Worm (Caenorhabditis elegans) whole organism, mixed stage, embryonic: ENCODE data around the gene ZK353.9.

ENCODE experiments used
- bed-3 ChIP-seq: fragments of 200-800 bp; sonication (Bioruptor generic); optimal IDR thresholded peaks from 3 replicates; lab custom pipeline; 2018; ENCODE audit warnings: mild to moderate bottlenecking, missing genetic modification characterization, moderate library complexity, missing compliant biosample characterization
- ceh-39 ChIP-seq: fragments of 150-350 bp; optimal IDR thresholded peaks from 2 replicates; lab custom pipeline; 2014; ENCODE audit warnings: missing biosample characterization, missing genetic modification characterization
- ceh-43 ChIP-seq: fragments of 200-800 bp; sonication (Bioruptor generic); optimal IDR thresholded peaks from 2 replicates; lab custom pipeline; 2018; ENCODE audit warnings: mild to moderate bottlenecking, missing genetic modification characterization, moderate library complexity, missing compliant biosample characterization
- ceh-83 ChIP-seq: fragments of 200-800 bp; sonication (Bioruptor generic); optimal IDR thresholded peaks from 2 replicates; lab custom pipeline; 2018; ENCODE audit warnings: mild to moderate bottlenecking, missing genetic modification characterization, missing compliant biosample characterization
- cnd-1 ChIP-seq: fragments of 200-800 bp; sonication (Bioruptor generic); optimal IDR thresholded peaks from 2 replicates; lab custom pipeline; 2018; ENCODE audit warnings: mild to moderate bottlenecking, missing genetic modification characterization, missing compliant biosample characterization
- elt-1 ChIP-seq: sonication (generic microtip); optimal IDR thresholded peaks from 2 replicates; lab custom pipeline; 2017; ENCODE audit warnings: missing genetic modification characterization, mild to moderate bottlenecking, missing compliant biosample characterization, antibody characterized with exemption, moderate library complexity, borderline replicate concordance; ENCODE audit not compliant: insufficient read depth
- elt-3 ChIP-seq: fragments of 150-350 bp; optimal IDR thresholded peaks from 2 replicates; lab custom pipeline; 2014; ENCODE audit warnings: missing biosample characterization, missing genetic modification characterization
- flh-1 ChIP-seq: fragments of 200-800 bp; sonication (Bioruptor generic); optimal IDR thresholded peaks from 2 replicates; lab custom pipeline; 2018; ENCODE audit warnings: mild to moderate bottlenecking, missing genetic modification characterization, moderate library complexity, missing compliant biosample characterization
- ham-2 ChIP-seq: fragments of 200-800 bp; sonication (Bioruptor generic); optimal IDR thresholded peaks from 2 replicates; lab custom pipeline; 2018; ENCODE audit warnings: mild to moderate bottlenecking, missing genetic modification characterization, missing compliant biosample characterization
- hlh-1 ChIP-seq: fragments of 150-350 bp; optimal IDR thresholded peaks from 2 replicates; lab custom pipeline; 2014; ENCODE audit warnings: missing biosample characterization, missing genetic modification reagents, missing genetic modification characterization
- lin-13 ChIP-seq: fragments of 150-350 bp; optimal IDR thresholded peaks from 2 replicates; lab custom pipeline; 2014; ENCODE audit warnings: missing biosample characterization, missing genetic modification characterization
- lin-32 ChIP-seq: fragments of 200-800 bp; sonication (Bioruptor generic); optimal IDR thresholded peaks from 2 replicates; lab custom pipeline; 2018; ENCODE audit warnings: mild to moderate bottlenecking, missing genetic modification characterization, missing compliant biosample characterization
- lsy-2 ChIP-seq: fragments of 150-350 bp; optimal IDR thresholded peaks from 2 replicates; lab custom pipeline; 2014; ENCODE audit warnings: missing biosample characterization, missing genetic modification characterization
- mab-5 ChIP-seq: fragments of 150-350 bp; optimal IDR thresholded peaks from 2 replicates; lab custom pipeline; 2014; ENCODE audit warnings: missing biosample characterization, missing genetic modification characterization
- mls-2 ChIP-seq: sonication (generic microtip); optimal IDR thresholded peaks from 2 replicates; lab custom pipeline; 2016; ENCODE audit warnings: mild to moderate bottlenecking, missing genetic modification characterization, moderate library complexity, missing compliant biosample characterization
- nhr-12 ChIP-seq: fragments of 150-350 bp; optimal IDR thresholded peaks from 2 replicates; lab custom pipeline; 2014; ENCODE audit warnings: missing biosample characterization, missing genetic modification characterization
- nhr-2 ChIP-seq: fragments of 150-350 bp; optimal IDR thresholded peaks from 2 replicates; lab custom pipeline; 2014; ENCODE audit warnings: missing biosample characterization, missing genetic modification characterization
- nhr-237 ChIP-seq: fragments of 150-350 bp; optimal IDR thresholded peaks from 2 replicates; lab custom pipeline; 2014; ENCODE audit warnings: missing biosample characterization, missing genetic modification characterization
- nhr-76 ChIP-seq: sonication (generic microtip); optimal IDR thresholded peaks from 2 replicates; lab custom pipeline; 2017; ENCODE audit warnings: missing biosample characterization, missing genetic modification characterization
- pha-4 ChIP-seq: fragments of 150-350 bp; optimal IDR thresholded peaks from 2 replicates; lab custom pipeline; 2018; ENCODE audit warnings: missing biosample characterization, missing genetic modification reagents, missing genetic modification characterization
- sem-2 ChIP-seq: fragments of 200-800 bp; sonication (Bioruptor generic); optimal IDR thresholded peaks from 2 replicates; lab custom pipeline; 2018; ENCODE audit warnings: mild to moderate bottlenecking, missing genetic modification characterization, missing compliant biosample characterization
- snpc-4 ChIP-seq: fragments of 150-350 bp; optimal IDR thresholded peaks from 2 replicates; lab custom pipeline; 2014; ENCODE audit warnings: missing biosample characterization, missing genetic modification characterization
- tbx-8 ChIP-seq: fragments of 200-800 bp; sonication (Bioruptor generic); optimal IDR thresholded peaks from 2 replicates; lab custom pipeline; 2018; ENCODE audit warnings: mild to moderate bottlenecking, missing genetic modification characterization, moderate library complexity, missing compliant biosample characterization
- unc-120 ChIP-seq: sonication (generic microtip); optimal IDR thresholded peaks from 2 replicates; lab custom pipeline; 2017; ENCODE audit warnings: missing genetic modification characterization, missing compliant biosample characterization; ENCODE audit not compliant: poor library complexity, severe bottlenecking
- zip-8 ChIP-seq: fragments of 150-350 bp; optimal IDR thresholded peaks from 2 replicates; lab custom pipeline; 2014; ENCODE audit warnings: missing biosample characterization, missing genetic modification characterization
- ztf-11 ChIP-seq: fragments of 150-350 bp; optimal IDR thresholded peaks from 2 replicates; lab custom pipeline; 2014; ENCODE audit warnings: missing biosample characterization, missing genetic modification characterization

The ZK353.9 gene

DNA sequence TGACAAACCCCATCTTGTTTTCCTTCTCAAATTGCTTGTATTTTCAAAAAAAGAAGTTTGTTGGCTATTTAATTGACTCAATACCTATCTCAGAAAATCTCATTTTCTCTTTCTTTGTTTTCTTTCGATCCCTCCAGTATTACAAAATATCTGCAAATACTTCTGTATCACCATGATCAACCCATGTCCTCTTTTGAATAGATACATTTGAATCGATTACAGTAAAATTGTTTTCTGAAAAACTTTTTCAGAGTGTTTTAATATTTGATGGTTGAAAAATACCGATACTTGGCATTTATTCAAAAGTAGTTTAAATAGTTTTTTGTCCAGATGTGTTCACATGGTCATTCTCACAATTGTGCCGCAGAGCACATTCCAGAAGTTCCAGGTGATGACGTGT lies at the start of gene ZK353.9:
ZK353.9 (plus strand) TSS at position 331 of the 400 bp plus-strand sequence.
- no peak for TF ChIP-seq hlh-1 (tag; lab: Kevin White, UChicago)
- no peak for TF ChIP-seq nhr-237 (tag; lab: Kevin White, UChicago)
- no peak for TF ChIP-seq ham-2 (GFP tag; lab: Kevin White, UChicago)
- TF ChIP-seq mab-5 = no peak
- no peak for TF ChIP-seq ztf-11 (tag; lab: Kevin White, UChicago)
- no peak for TF ChIP-seq lin-32 (GFP tag; lab: Kevin White, UChicago)
- no peak for TF ChIP-seq elt-3 (tag; lab: Kevin White, UChicago)
- TF ChIP-seq lin-13 (tag; lab: Kevin White, UChicago) = no peak
- TF ChIP-seq nhr-2 (tag; lab: Kevin White, UChicago) = no peak
- no peak for TF ChIP-seq bed-3 (GFP tag; lab: Kevin White, UChicago)
- no peak for TF ChIP-seq ceh-39 (tag; lab: Kevin White, UChicago)
- no peak for TF ChIP-seq nhr-12 (tag; lab: Kevin White, UChicago)
- TF ChIP-seq ceh-43 (GFP tag; lab: Kevin White, UChicago) = no peak
- no peak for TF ChIP-seq zip-8 (tag; lab: Kevin White, UChicago)
- TF ChIP-seq mls-2 (tag; lab: Kevin White, UChicago) = no peak
- no peak for TF ChIP-seq tbx-8 (GFP tag; lab: Kevin White, UChicago)

DNA sequence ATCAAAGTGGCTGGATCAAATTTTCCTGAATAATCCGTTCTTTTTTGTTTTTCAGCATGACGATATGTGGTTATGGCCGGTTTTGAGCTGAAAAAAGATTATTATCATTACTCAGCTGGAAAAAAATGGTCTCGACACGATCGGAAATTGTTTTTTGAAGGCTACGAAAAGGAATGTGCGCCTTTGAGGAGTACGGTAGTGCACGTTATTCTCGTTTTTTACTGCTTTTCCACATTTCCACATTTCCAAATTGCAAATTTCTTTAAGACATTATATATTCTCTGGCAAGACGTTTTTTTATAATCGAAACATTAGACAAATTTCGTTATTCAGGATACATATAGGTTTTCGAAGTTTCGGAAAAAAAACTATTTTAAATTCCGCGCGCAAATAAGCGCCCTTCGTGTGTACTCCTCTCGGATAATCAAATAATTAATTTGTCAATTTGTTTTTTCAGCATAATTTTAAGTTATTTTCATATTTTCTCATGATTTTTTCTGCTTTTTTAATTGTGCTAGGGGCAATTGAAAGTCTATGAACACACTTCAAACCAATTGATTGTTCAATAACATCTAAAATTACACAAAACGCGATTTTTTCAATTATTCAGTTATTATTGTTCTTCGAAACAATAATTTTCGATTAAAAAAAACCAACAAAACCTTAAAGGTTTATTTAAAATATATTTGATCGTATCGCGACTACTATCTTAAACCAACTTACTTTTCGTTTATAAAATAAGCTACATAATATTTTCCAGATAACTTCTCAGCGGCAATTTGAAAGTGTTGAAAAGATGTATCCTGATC lies 45.8 kb upstream of the ZK353.9 start, which contains the start of gene R05D3.3:
R05D3.3 (plus strand) TSS at position 759 of the 809 bp plus-strand sequence.
- TF ChIP-seq sem-2 (GFP tag; lab: Kevin White, UChicago) = no peak
- TF ChIP-seq mab-5 = no peak
- no peak for TF ChIP-seq ceh-83 (GFP tag; lab: Kevin White, UChicago)
- no peak for TF ChIP-seq lin-13 (tag; lab: Kevin White, UChicago)
- no peak for TF ChIP-seq nhr-2 (tag; lab: Kevin White, UChicago)
- TF ChIP-seq ceh-43 (GFP tag; lab: Kevin White, UChicago) = no peak
- no peak for TF ChIP-seq ztf-11 (tag; lab: Kevin White, UChicago)
- TF ChIP-seq cnd-1 = no peak
- no peak for TF ChIP-seq lsy-2
- TF ChIP-seq ham-2 (GFP tag; lab: Kevin White, UChicago) = no peak
- no peak for TF ChIP-seq tbx-8 (GFP tag; lab: Kevin White, UChicago)

- TF ChIP-seq sem-2 (GFP tag; lab: Kevin White, UChicago) = no peak
- TF ChIP-seq ceh-39 (tag; lab: Kevin White, UChicago) = no peak
- TF ChIP-seq ham-2 (GFP tag; lab: Kevin White, UChicago) = no peak
- no peak for TF ChIP-seq ceh-43 (GFP tag; lab: Kevin White, UChicago)
- TF ChIP-seq elt-1 (tag; lab: Kevin White, UChicago) = no peak
Observed at ce11 chrIII:8368619-8369018, 40.7 kb upstream of the ZK353.9 start, which contains the start of gene R05D3.9. Gene R05D3.9 (minus strand): TSS chrIII:8368719.

DNA sequence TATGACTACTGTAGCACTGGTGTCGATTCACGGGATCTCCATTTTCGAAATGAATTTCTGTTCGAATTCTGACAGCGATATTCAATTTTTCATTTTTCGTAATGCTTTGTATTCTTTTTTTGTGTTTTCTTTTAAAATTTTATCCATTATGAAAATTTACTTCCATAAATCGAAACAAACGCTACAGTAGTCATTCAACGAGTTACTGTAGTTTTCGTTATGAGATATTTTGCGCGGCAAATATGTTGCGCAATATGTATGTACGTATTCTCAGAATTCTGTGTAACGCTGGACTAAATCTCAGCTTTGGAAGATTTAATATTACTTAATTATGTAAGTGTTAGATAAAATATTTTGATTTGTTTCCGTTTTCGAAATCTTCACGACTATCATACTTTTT lies 40.1 kb upstream of the ZK353.9 start:
- TF ChIP-seq ceh-39 (tag; lab: Kevin White, UChicago) (no peak), nhr-12 (tag; lab: Kevin White, UChicago) (no peak), zip-8 (tag; lab: Kevin White, UChicago) (peak; percentile 92), nhr-237 (tag; lab: Kevin White, UChicago) (no peak)

ce11 chrIII:8370188-8370587 lies 39.1 kb upstream of the ZK353.9 start:
- TF ChIP-seq pha-4 (tag; lab: Kevin White, UChicago) (no peak), snpc-4 (no peak), bed-3 (GFP tag; lab: Kevin White, UChicago) (no peak), ceh-83 (GFP tag; lab: Kevin White, UChicago) (no peak), nhr-237 (tag; lab: Kevin White, UChicago) (no peak), tbx-8 (GFP tag; lab: Kevin White, UChicago) (no peak), unc-120 (no peak), flh-1 (no peak), nhr-76 (no peak)

DNA sequence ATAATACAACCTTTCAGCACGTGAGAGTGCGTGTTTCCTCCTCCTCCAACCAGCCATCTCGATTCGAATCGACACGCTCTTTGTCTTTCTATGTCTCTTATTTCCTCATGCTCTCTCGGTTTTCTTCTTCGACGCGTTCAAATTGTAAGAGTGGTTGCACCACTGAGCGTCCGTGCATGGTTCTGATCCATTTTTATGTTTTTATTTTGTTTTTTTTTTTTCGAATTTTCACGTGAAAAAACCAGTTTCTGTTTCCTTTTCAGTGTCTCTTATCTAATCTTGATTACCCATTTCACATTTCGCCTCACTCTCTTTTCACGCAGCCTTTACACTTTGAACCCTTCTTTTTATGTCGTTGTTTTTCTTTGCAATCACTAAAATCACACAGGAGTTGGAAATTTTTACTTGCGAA lies 38.4 kb upstream of the ZK353.9 start:
- TF ChIP-seq elt-3 (tag; lab: Kevin White, UChicago) = no peak
